Worm (Caenorhabditis elegans): ENCODE results near the gene C29G2.3.
"Not testable (repeated sequence)": the region's sequence is repeated elsewhere in the genome, so short reads cannot be mapped to it uniquely, and the experiment has no call there.

C29G2.3 gene

ce11 chrV:2623765-2624164 is 43.1 kb downstream of the C29G2.3 start:
- TF ChIP-seq T26A8.4 (GFP tag; IDR thresholded peaks at IDR 0.05) (no peak), lin-15B (tag; optimal IDR thresholded peaks at IDR 0.05) (no peak), nhr-48 (tag; optimal IDR thresholded peaks at IDR 0.05) (no peak), fos-1 (tag; optimal IDR thresholded peaks at IDR 0.05) (no peak), daf-12 (tag; optimal IDR thresholded peaks at IDR 0.05) (no peak), lir-3 (tag; optimal IDR thresholded peaks at IDR 0.05) (no peak), nhr-28 (tag; optimal IDR thresholded peaks at IDR 0.05) (no peak), ztf-11 (tag; optimal IDR thresholded peaks at IDR 0.05) (no peak), F10B5.3 (tag; optimal IDR thresholded peaks at IDR 0.05) (no peak), nhr-237 (tag; optimal IDR thresholded peaks at IDR 0.05) (no peak), mep-1 (tag; optimal IDR thresholded peaks at IDR 0.05) (no peak), ctbp-1 (GFP tag; IDR thresholded peaks at IDR 0.05) (no peak), tag-97 (GFP tag; IDR thresholded peaks at IDR 0.05) (no peak), set-16 (GFP tag; IDR thresholded peaks at IDR 0.05) (peak; percentile 78), zip-2 (tag; optimal IDR thresholded peaks at IDR 0.05) (no peak), lim-7 (GFP tag; IDR thresholded peaks at IDR 0.05) (no peak), aly-2 (tag; optimal IDR thresholded peaks at IDR 0.05) (no peak), aha-1 (tag) (peak; percentile 67), ceh-82 (tag; optimal IDR thresholded peaks at IDR 0.05) (no peak), ZK546.5 (tag; optimal IDR thresholded peaks at IDR 0.05) (no peak), mdt-29 (GFP tag; IDR thresholded peaks at IDR 0.05) (no peak), F37D6.2 (tag; optimal IDR thresholded peaks at IDR 0.05) (no peak), unc-62 (GFP tag; optimal IDR thresholded peaks at IDR 0.05 in 1 of 2) (peak in 1 of 2 experiments; percentile 58), unc-62 (tag; optimal IDR thresholded peaks at IDR 0.05) (no peak), dmd-9 (GFP tag; IDR thresholded peaks at IDR 0.05) (no peak), lin-39 (tag; optimal IDR thresholded peaks at IDR 0.05) (no peak)

- not testable (repeated sequence) for TF ChIP-seq dmd-9 (GFP tag; IDR thresholded peaks at IDR 0.05); F26F4.8 (GFP tag; conservative IDR thresholded peaks at IDR 0.05); sdz-12 (GFP tag; optimal IDR thresholded peaks at IDR 0.05)
Measured at ce11 chrV:2625360-2625759, 44.7 kb downstream of the C29G2.3 start, which contains the start of gene sknr-1. TSS of gene sknr-1 (minus strand) at chrV:2625460.

Data from whole organism, L4 larva.